Worm (Caenorhabditis elegans) whole organism, L3 larva: ENCODE measurements around the gene C35A5.5.

Experiments used
- aly-2 ChIP-seq: fragments of 150-350 bp; optimal IDR thresholded peaks from 2 replicates; lab custom pipeline; 2014; ENCODE audit warnings: missing biosample characterization, missing genetic modification characterization
- fos-1 ChIP-seq: fragments of 150-350 bp; optimal IDR thresholded peaks from 2 replicates; lab custom pipeline; 2014; ENCODE audit warnings: missing biosample characterization, missing genetic modification characterization
- lin-39 ChIP-seq: fragments of 150-350 bp; optimal IDR thresholded peaks from 2 replicates; lab custom pipeline; 2018; ENCODE audit warnings: missing biosample characterization, missing genetic modification reagents, missing genetic modification characterization
- skn-1 ChIP-seq: fragments of 150-350 bp; optimal IDR thresholded peaks from 2 replicates; lab custom pipeline; 2014; ENCODE audit warnings: missing biosample characterization, missing genetic modification characterization
- tbx-2 ChIP-seq: sonication (generic microtip); optimal IDR thresholded peaks from 2 replicates; lab custom pipeline; 2016; ENCODE audit warnings: mild to moderate bottlenecking, missing genetic modification characterization, missing compliant biosample characterization
- unc-39 ChIP-seq: sonication (generic microtip); optimal IDR thresholded peaks from 4 replicates; lab custom pipeline; 2017; ENCODE audit warnings: missing biosample characterization, missing genetic modification characterization
- ztf-4 ChIP-seq: fragments of 150-350 bp; optimal IDR thresholded peaks from 2 replicates; lab custom pipeline; 2014; ENCODE audit warnings: missing biosample characterization, missing genetic modification characterization

ce11 chrV:10529600-10529999 is 23.9 kb downstream of the C35A5.5 start:
- TF ChIP-seq lin-39 (tag; lab: Kevin White, UChicago) = no peak
- no peak for TF ChIP-seq skn-1 (tag; lab: Kevin White, UChicago)
- TF ChIP-seq fos-1 (tag; lab: Kevin White, UChicago) = no peak
- TF ChIP-seq aly-2 = no peak
- TF ChIP-seq tbx-2 = no peak
- TF ChIP-seq ztf-4 (tag; lab: Kevin White, UChicago) = no peak
- no peak for TF ChIP-seq unc-39 (tag; lab: Kevin White, UChicago)
